Fruit fly (Drosophila melanogaster): ENCODE data around the gene Tollo.

The Tollo gene

dm6 chr3L:15289257-15289762 is 53.9 kb downstream of the Tollo start:
- TF ChIP-seq ey (GFP tag; optimal IDR thresholded peaks at IDR 0.05) (no peak), HLH106 (tag; optimal IDR thresholded peaks at IDR 0.05) (no peak), h (GFP tag; optimal IDR thresholded peaks at IDR 0.05) (no peak), pan (optimal IDR thresholded peaks at IDR 0.05) (no peak), OdsH (GFP tag; optimal IDR thresholded peaks at IDR 0.05) (no peak), Dfd (GFP tag; optimal IDR thresholded peaks at IDR 0.05) (no peak), sv (GFP tag; optimal IDR thresholded peaks at IDR 0.05) (no peak), dsf (GFP tag; optimal IDR thresholded peaks at IDR 0.05; ENCODE audit: borderline replicate concordance) (no peak), fru (GFP tag; optimal IDR thresholded peaks at IDR 0.05) (no peak), lola (GFP tag; optimal IDR thresholded peaks at IDR 0.05) (no peak), Hnf4 (GFP tag; optimal IDR thresholded peaks at IDR 0.05) (no peak), Hr83 (GFP tag; optimal IDR thresholded peaks at IDR 0.05; ENCODE audit: poor library complexity, severe bottlenecking) (no peak), CG32264 (GFP tag; optimal IDR thresholded peaks at IDR 0.05) (no peak), dmrt93B (GFP tag; optimal IDR thresholded peaks at IDR 0.05) (no peak), Dif (GFP tag; optimal IDR thresholded peaks at IDR 0.05; ENCODE audit: partially characterized antibody) (no peak), tai (GFP tag; optimal IDR thresholded peaks at IDR 0.05) (no peak)

Data from whole organism, wandering third instar larva.